Worm (Caenorhabditis elegans) whole organism, L4 larva: ENCODE measurements around the gene srx-17.
A peak's percentile ranks its signal among the peaks of the same experiment; 100 is the strongest.

Experiments
- F10B5.3 ChIP-seq: sonication (generic microtip); optimal IDR thresholded peaks from 2 replicates; lab custom pipeline; 2016; ENCODE audit warnings: mild to moderate bottlenecking, missing genetic modification characterization, missing compliant biosample characterization
- F49E8.2 ChIP-seq: sonication (generic microtip); optimal IDR thresholded peaks from 2 replicates; lab custom pipeline; 2016; ENCODE audit warnings: missing compliant biosample characterization, mild to moderate bottlenecking, missing genetic modification characterization, borderline replicate concordance
- R02D3.7 ChIP-seq: fragments of 150-350 bp; sonication (generic microtip); optimal IDR thresholded peaks from 3 replicates; lab custom pipeline; 2014; ENCODE audit warnings: missing biosample characterization, missing genetic modification characterization
- Y48G9A.11 ChIP-seq: fragments of 200-800 bp; sonication (Bioruptor generic); IDR thresholded peaks from 2 replicates; pipeline ENCODE4 v1.3.6; 2022; ENCODE audit warnings: missing genetic modification reagents, missing genetic modification characterization, missing compliant biosample characterization
- ZK337.2 ChIP-seq: fragments of 200-800 bp; sonication (Bioruptor generic); IDR thresholded peaks from 2 replicates; pipeline ENCODE4 v1.3.6; 2022; ENCODE audit warnings: missing genetic modification reagents, missing genetic modification characterization, missing compliant biosample characterization
- ZK546.5 ChIP-seq, 2 experiments: sonication (generic microtip); optimal IDR thresholded peaks; 2 replicates each; lab custom pipeline; 2017; ENCODE audit warnings: missing biosample characterization in 2 of 2, missing genetic modification characterization in 2 of 2
- aly-2 ChIP-seq: sonication (generic microtip); optimal IDR thresholded peaks from 2 replicates; lab custom pipeline; 2018; ENCODE audit warnings: missing biosample characterization, missing genetic modification characterization
- ama-1 ChIP-seq: fragments of 150-350 bp; optimal IDR thresholded peaks from 2 replicates; lab custom pipeline; 2014; ENCODE audit warnings: inconsistent platforms, mixed read lengths
- ceh-20 ChIP-seq: fragments of 200-800 bp; sonication (Bioruptor generic); IDR thresholded peaks from 2 replicates; pipeline ENCODE4 v1.3.6; 2022; ENCODE audit warnings: missing genetic modification reagents, missing genetic modification characterization, missing compliant biosample characterization
- ceh-32 ChIP-seq: sonication (generic microtip); optimal IDR thresholded peaks from 2 replicates; lab custom pipeline; 2016; ENCODE audit warnings: mild to moderate bottlenecking, missing genetic modification characterization, missing compliant biosample characterization; ENCODE audit not compliant: poor library complexity
- ceh-44 ChIP-seq: fragments of 200-800 bp; sonication (Bioruptor generic); IDR thresholded peaks from 2 replicates; pipeline ENCODE4 v1.3.6; 2022; ENCODE audit warnings: missing genetic modification reagents, missing genetic modification characterization, missing compliant biosample characterization
- ceh-82 ChIP-seq: sonication (generic microtip); optimal IDR thresholded peaks from 2 replicates; lab custom pipeline; 2017; ENCODE audit warnings: missing biosample characterization, missing genetic modification characterization
- ces-1 ChIP-seq: fragments of 150-350 bp; sonication (generic microtip); optimal IDR thresholded peaks from 4 replicates; lab custom pipeline; 2014; ENCODE audit warnings: missing biosample characterization, missing genetic modification reagents, missing genetic modification characterization
- daf-12 ChIP-seq: fragments of 150-350 bp; optimal IDR thresholded peaks from 2 replicates; lab custom pipeline; 2014; ENCODE audit warnings: missing biosample characterization, missing genetic modification reagents, missing genetic modification characterization
- daf-16 ChIP-seq, 3 experiments: sonication (generic microtip); optimal IDR thresholded peaks; 2 replicates each; lab custom pipeline; 2016 to 2017; ENCODE audit warnings: missing genetic modification characterization in 3 of 3, missing genetic modification reagents in 3 of 3, mild to moderate bottlenecking in 2 of 3, missing compliant biosample characterization in 2 of 3, missing biosample characterization in 1 of 3, moderate library complexity in 1 of 3
- dpl-1 ChIP-seq: fragments of 150-350 bp; optimal IDR thresholded peaks from 2 replicates; lab custom pipeline; 2014; ENCODE audit warnings: missing biosample characterization, missing genetic modification reagents, missing genetic modification characterization
- dve-1 ChIP-seq: sonication (generic microtip); optimal IDR thresholded peaks from 2 replicates; lab custom pipeline; 2017; ENCODE audit warnings: antibody characterized with exemption, mild to moderate bottlenecking, missing genetic modification characterization, missing compliant biosample characterization; ENCODE audit not compliant: insufficient read depth
- fkh-10 ChIP-seq: fragments of 150-350 bp; optimal IDR thresholded peaks from 2 replicates; lab custom pipeline; 2014; ENCODE audit warnings: missing biosample characterization, missing genetic modification reagents, missing genetic modification characterization
- hlh-11 ChIP-seq: fragments of 200-800 bp; sonication (Bioruptor generic); optimal IDR thresholded peaks from 2 replicates; lab custom pipeline; 2018; ENCODE audit warnings: mild to moderate bottlenecking, missing genetic modification characterization, missing compliant biosample characterization
- hlh-30 ChIP-seq: sonication (generic microtip); optimal IDR thresholded peaks from 2 replicates; lab custom pipeline; 2017; ENCODE audit warnings: antibody characterized with exemption, mild to moderate bottlenecking, missing genetic modification characterization, missing compliant biosample characterization; ENCODE audit not compliant: insufficient read depth
- hmg-1.1 ChIP-seq: fragments of 200-800 bp; sonication (Bioruptor generic); IDR thresholded peaks from 2 replicates; pipeline ENCODE4 v1.3.6; 2022; ENCODE audit warnings: missing genetic modification reagents, missing genetic modification characterization, missing compliant biosample characterization
- lim-7 ChIP-seq: fragments of 200-800 bp; sonication (Bioruptor generic); IDR thresholded peaks from 2 replicates; pipeline ENCODE4 v1.3.6; 2022; ENCODE audit warnings: missing genetic modification characterization, missing compliant biosample characterization
- lin-1 ChIP-seq: fragments of 200-800 bp; sonication (Bioruptor generic); IDR thresholded peaks from 2 replicates; pipeline ENCODE4 v1.3.6; 2022; ENCODE audit warnings: missing genetic modification reagents, missing genetic modification characterization, missing compliant biosample characterization
- lin-13 ChIP-seq: fragments of 150-350 bp; optimal IDR thresholded peaks from 2 replicates; lab custom pipeline; 2014; ENCODE audit warnings: missing biosample characterization, missing genetic modification reagents, missing genetic modification characterization
- lin-38 ChIP-seq: fragments of 200-800 bp; sonication (Bioruptor generic); IDR thresholded peaks from 2 replicates; pipeline ENCODE4 v1.3.6; 2022; ENCODE audit warnings: missing genetic modification reagents, missing genetic modification characterization, missing compliant biosample characterization
- madf-9 ChIP-seq: fragments of 200-800 bp; sonication (Bioruptor generic); conservative IDR thresholded peaks from 2 replicates; pipeline ENCODE4 v1.3.6; 2022; ENCODE audit warnings: missing genetic modification reagents, missing genetic modification characterization, missing compliant biosample characterization
- mep-1 ChIP-seq: fragments of 150-350 bp; sonication (generic microtip); optimal IDR thresholded peaks from 3 replicates; lab custom pipeline; 2014; ENCODE audit warnings: missing biosample characterization, missing genetic modification characterization
- mes-2 ChIP-seq: sonication (generic microtip); optimal IDR thresholded peaks from 2 replicates; lab custom pipeline; 2016; ENCODE audit warnings: missing genotype, mild to moderate bottlenecking, missing genetic modification characterization, missing compliant biosample characterization; ENCODE audit not compliant: poor library complexity, severe bottlenecking
- mxl-2 ChIP-seq: fragments of 200-800 bp; sonication (Bioruptor generic); conservative IDR thresholded peaks from 2 replicates; pipeline ENCODE4 v1.3.6; 2022; ENCODE audit warnings: missing genetic modification reagents, missing genetic modification characterization, missing compliant biosample characterization
- nhr-25 ChIP-seq: sonication (generic microtip); optimal IDR thresholded peaks from 2 replicates; lab custom pipeline; 2017; ENCODE audit warnings: missing genetic modification characterization, mild to moderate bottlenecking, missing compliant biosample characterization, antibody characterized with exemption, moderate library complexity, borderline replicate concordance; ENCODE audit not compliant: insufficient read depth
- nhr-28 ChIP-seq: fragments of 150-350 bp; optimal IDR thresholded peaks from 2 replicates; lab custom pipeline; 2014; ENCODE audit warnings: missing biosample characterization, missing genetic modification characterization
- nhr-48 ChIP-seq: sonication (generic microtip); optimal IDR thresholded peaks from 2 replicates; lab custom pipeline; 2016; ENCODE audit warnings: mild to moderate bottlenecking, missing genetic modification characterization, missing compliant biosample characterization
- nhr-6 ChIP-seq: fragments of 150-350 bp; optimal IDR thresholded peaks from 2 replicates; lab custom pipeline; 2014; ENCODE audit warnings: missing biosample characterization, missing genetic modification characterization
- nhr-76 ChIP-seq: fragments of 150-350 bp; optimal IDR thresholded peaks from 2 replicates; lab custom pipeline; 2014; ENCODE audit warnings: missing biosample characterization, missing genetic modification characterization
- snpc-4 ChIP-seq: fragments of 150-350 bp; optimal IDR thresholded peaks from 2 replicates; lab custom pipeline; 2014; ENCODE audit warnings: missing biosample characterization, missing genetic modification characterization
- spr-1 ChIP-seq: sonication (generic microtip); optimal IDR thresholded peaks from 2 replicates; lab custom pipeline; 2016; ENCODE audit warnings: mild to moderate bottlenecking, missing genetic modification characterization, missing compliant biosample characterization
- spr-3 ChIP-seq: fragments of 200-800 bp; sonication (Bioruptor generic); optimal IDR thresholded peaks from 2 replicates; lab custom pipeline; 2018; ENCODE audit warnings: mild to moderate bottlenecking, missing genetic modification characterization, missing compliant biosample characterization
- tag-97 ChIP-seq: fragments of 200-800 bp; sonication (Bioruptor generic); IDR thresholded peaks from 2 replicates; pipeline ENCODE4 v1.3.6; 2022; ENCODE audit warnings: missing genetic modification characterization, missing compliant biosample characterization
- tra-1 ChIP-seq: fragments of 200-800 bp; sonication (Bioruptor generic); IDR thresholded peaks from 2 replicates; pipeline ENCODE4 v1.3.6; 2022; ENCODE audit warnings: missing genetic modification reagents, missing genetic modification characterization, missing compliant biosample characterization
- unc-130 ChIP-seq: sonication (generic microtip); optimal IDR thresholded peaks from 2 replicates; lab custom pipeline; 2016; ENCODE audit warnings: missing genetic modification reagents, missing genetic modification characterization, missing compliant biosample characterization
- vab-7 ChIP-seq: fragments of 200-800 bp; sonication (Bioruptor generic); IDR thresholded peaks from 2 replicates; pipeline ENCODE4 v1.3.6; 2022; ENCODE audit warnings: missing genetic modification reagents, missing genetic modification characterization, missing compliant biosample characterization
- zfp-3 ChIP-seq: fragments of 200-800 bp; sonication (Bioruptor generic); conservative IDR thresholded peaks from 2 replicates; pipeline ENCODE4 v1.3.6; 2022; ENCODE audit warnings: missing genetic modification reagents, missing genetic modification characterization, missing compliant biosample characterization
- zip-11 ChIP-seq: fragments of 200-800 bp; sonication (Bioruptor generic); IDR thresholded peaks from 2 replicates; pipeline ENCODE4 v1.3.6; 2022; ENCODE audit warnings: missing genetic modification characterization, missing compliant biosample characterization
- zip-2 ChIP-seq: fragments of 150-350 bp; optimal IDR thresholded peaks from 2 replicates; lab custom pipeline; 2014; ENCODE audit warnings: missing biosample characterization, missing genetic modification characterization

srx-17 gene

DNA sequence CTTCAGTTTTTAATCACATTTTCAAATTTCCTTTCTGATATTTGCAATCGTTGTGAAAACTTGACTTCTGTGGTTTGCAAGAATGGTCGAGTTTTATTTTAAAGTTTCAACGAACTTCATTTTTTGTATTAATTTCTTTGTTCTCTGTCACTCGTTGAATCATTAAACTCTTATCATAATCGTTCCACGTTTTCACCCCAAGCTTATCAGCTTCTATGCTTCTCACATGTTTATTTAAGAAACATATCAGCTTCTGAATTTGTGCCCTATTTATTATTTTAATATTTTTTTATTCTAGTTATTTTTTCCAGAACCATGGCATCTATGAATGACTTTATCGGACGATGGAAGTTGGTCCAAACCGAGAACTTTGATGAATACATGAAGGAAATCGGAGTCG is 38.2 kb downstream of the srx-17 start, which contains the start of gene lbp-7 (continued):
- TF ChIP-seq ama-1 (no peak), ceh-82 (no peak), mxl-2 (GFP tag; lab: Robert Waterston, UW) (no peak), zip-11 (GFP tag; lab: Robert Waterston, UW) (no peak), dpl-1 (GFP tag; lab: Kevin White, UChicago) (no peak), lin-1 (GFP tag; lab: Robert Waterston, UW) (no peak), mep-1 (tag; lab: Kevin White, UChicago) (no peak), nhr-48 (tag; lab: Kevin White, UChicago) (no peak), spr-1 (tag; lab: Kevin White, UChicago) (no peak), daf-12 (no peak), dve-1 (tag; lab: Kevin White, UChicago) (peak; percentile 49), zip-2 (tag; lab: Kevin White, UChicago) (no peak), F10B5.3 (tag; lab: Kevin White, UChicago) (no peak), aly-2 (tag; lab: Kevin White, UChicago) (no peak), tag-97 (GFP tag; lab: Robert Waterston, UW) (no peak), nhr-25 (no peak), vab-7 (GFP tag; lab: Robert Waterston, UW) (no peak), zfp-3 (GFP tag; lab: Robert Waterston, UW) (no peak), ZK337.2 (GFP tag; lab: Robert Waterston, UW) (no peak), ceh-44 (GFP tag; lab: Robert Waterston, UW) (no peak), spr-3 (no peak), ces-1 (no peak), ceh-20 (GFP tag; lab: Robert Waterston, UW) (no peak), mes-2 (no peak), R02D3.7 (tag; lab: Kevin White, UChicago) (no peak), nhr-76 (no peak), lim-7 (no peak), hlh-11 (tag; lab: Kevin White, UChicago) (peak; percentile 55), fkh-10 (GFP tag; lab: Kevin White, UChicago) (no peak), lin-38 (no peak), ceh-32 (tag; lab: Kevin White, UChicago) (no peak), tra-1 (GFP tag; lab: Robert Waterston, UW) (0 out of 2 replicates have a peak, but pooled peaks have one; percentile 25), unc-130 (GFP tag; lab: Kevin White, UChicago) (no peak), F49E8.2 (tag; lab: Kevin White, UChicago) (no peak), madf-9 (GFP tag; lab: Robert Waterston, UW) (no peak)

DNA sequence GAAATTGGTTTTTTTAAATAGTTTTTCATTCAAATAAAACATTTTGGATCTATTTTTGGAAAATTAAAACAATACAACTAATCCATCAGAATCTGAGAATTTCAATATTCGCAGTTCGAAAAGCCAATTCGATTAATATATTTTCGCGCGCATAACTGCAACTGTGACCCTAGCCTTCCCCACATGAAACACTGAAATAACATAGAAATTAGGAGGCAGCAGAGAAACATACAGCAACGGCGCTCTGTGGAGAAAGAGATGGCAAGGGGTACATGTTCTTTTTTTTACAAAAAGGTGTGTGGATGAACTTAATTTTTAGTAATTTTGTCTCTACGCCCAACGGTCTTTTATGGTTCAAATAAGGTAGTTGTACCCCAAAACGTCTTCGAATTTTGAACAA is 39.2 kb downstream of the srx-17 start:
- TF ChIP-seq dpl-1 (GFP tag; lab: Kevin White, UChicago) (peak; percentile 19), snpc-4 (no peak), nhr-28 (peak; percentile 2), hmg-1.1 (no peak), Y48G9A.11 (GFP tag; lab: Robert Waterston, UW) (no peak), nhr-6 (peak; percentile 20), dve-1 (tag; lab: Kevin White, UChicago) (peak; percentile 1), ZK546.5 (tag; optimal IDR thresholded peaks at IDR 0.05; lab: Kevin White, UChicago) (no peak), hlh-30 (tag; lab: Kevin White, UChicago) (peak; percentile 30), lin-13 (GFP tag; lab: Kevin White, UChicago) (no peak), daf-16 (GFP tag; optimal IDR thresholded peaks at IDR 0.05; lab: Kevin White, UChicago) (no peak), daf-16 (tag; optimal IDR thresholded peaks at IDR 0.05; lab: Kevin White, UChicago) (peak; percentile 22)
